Worm (Caenorhabditis elegans) whole organism, L4 larva: ENCODE results near the gene tdpo-1.

Experiments used
- T26A8.4 ChIP-seq: fragments of 200-800 bp; sonication (Bioruptor generic); IDR thresholded peaks from 2 replicates; pipeline ENCODE4 v1.3.6; 2022; ENCODE audit warnings: missing genetic modification characterization, missing compliant biosample characterization
- ceh-28 ChIP-seq: fragments of 150-350 bp; optimal IDR thresholded peaks from 2 replicates; lab custom pipeline; 2014; ENCODE audit warnings: missing biosample characterization, missing genetic modification reagents, missing genetic modification characterization
- hlh-11 ChIP-seq: fragments of 200-800 bp; sonication (Bioruptor generic); optimal IDR thresholded peaks from 2 replicates; lab custom pipeline; 2018; ENCODE audit warnings: mild to moderate bottlenecking, missing genetic modification characterization, missing compliant biosample characterization
- mep-1 ChIP-seq: fragments of 150-350 bp; sonication (generic microtip); optimal IDR thresholded peaks from 3 replicates; lab custom pipeline; 2014; ENCODE audit warnings: missing biosample characterization, missing genetic modification characterization
- nhr-237 ChIP-seq: sonication (generic microtip); optimal IDR thresholded peaks from 2 replicates; lab custom pipeline; 2017; ENCODE audit warnings: missing biosample characterization, missing genetic modification characterization
- nhr-6 ChIP-seq: fragments of 150-350 bp; optimal IDR thresholded peaks from 2 replicates; lab custom pipeline; 2014; ENCODE audit warnings: missing biosample characterization, missing genetic modification characterization
- set-16 ChIP-seq: fragments of 200-800 bp; sonication (Bioruptor generic); IDR thresholded peaks from 2 replicates; pipeline ENCODE4 v1.3.6; 2022; ENCODE audit warnings: missing genetic modification reagents, missing genetic modification characterization, missing compliant biosample characterization
- zag-1 ChIP-seq: fragments of 150-350 bp; optimal IDR thresholded peaks from 2 replicates; lab custom pipeline; 2014; ENCODE audit warnings: missing biosample characterization, missing genetic modification characterization
- zip-2 ChIP-seq: fragments of 150-350 bp; optimal IDR thresholded peaks from 2 replicates; lab custom pipeline; 2014; ENCODE audit warnings: missing biosample characterization, missing genetic modification characterization

- TF ChIP-seq ceh-28 (tag; lab: Kevin White, UChicago) (no peak), set-16 (GFP tag; lab: Robert Waterston, UW) (no peak), T26A8.4 (GFP tag; lab: Robert Waterston, UW) (no peak), hlh-11 (tag; lab: Kevin White, UChicago) (no peak), nhr-237 (tag; lab: Kevin White, UChicago) (no peak), mep-1 (tag; lab: Kevin White, UChicago) (no peak), zip-2 (tag; lab: Kevin White, UChicago) (no peak), nhr-6 (tag; lab: Kevin White, UChicago) (no peak), zag-1 (no peak)
Observed at ce11 chrIV:1979782-1980181, 20.1 kb downstream of the tdpo-1 start, which contains the start of gene Y76B12C.8.
